Fruit fly (Drosophila melanogaster): Measurements from ENCODE around the gene RIOK2.

DNA sequence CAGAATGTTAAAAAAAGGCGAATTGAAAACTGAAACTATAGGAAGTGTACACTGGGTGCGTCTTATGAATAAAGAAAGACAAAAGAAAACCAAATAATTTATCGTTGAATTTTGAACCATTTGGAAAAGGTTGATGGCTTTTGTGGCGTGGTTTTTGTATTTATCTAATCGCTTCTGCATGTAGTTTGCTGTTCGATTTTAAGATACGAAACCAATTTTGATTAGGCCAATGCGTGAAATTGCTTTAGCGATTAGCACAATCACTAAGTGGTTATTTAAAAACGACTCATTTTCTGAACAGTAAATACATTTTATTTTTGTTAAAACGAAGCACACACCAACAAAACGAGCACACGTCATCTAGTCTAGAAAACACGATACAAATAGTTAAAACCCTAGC, 5.0 kb upstream of the RIOK2 start:
- no peak for TF ChIP-seq usp (GFP tag; optimal IDR thresholded peaks at IDR 0.05)
- TF ChIP-seq dmrt93B (GFP tag; optimal IDR thresholded peaks at IDR 0.05), result no peak
- TF ChIP-seq pan (optimal IDR thresholded peaks at IDR 0.05), result no peak
- TF ChIP-seq CG9705 (GFP tag; optimal IDR thresholded peaks at IDR 0.05), result no peak
- no peak for TF ChIP-seq psq (GFP tag; optimal IDR thresholded peaks at IDR 0.05)
- no peak for TF ChIP-seq Mio (GFP tag; optimal IDR thresholded peaks at IDR 0.05)
- TF ChIP-seq fru (GFP tag; optimal IDR thresholded peaks at IDR 0.05), result no peak
- TF ChIP-seq jim (GFP tag; optimal IDR thresholded peaks at IDR 0.05), result no peak
- TF ChIP-seq rgr (GFP tag; optimal IDR thresholded peaks at IDR 0.05), result no peak
- TF ChIP-seq Hr78 (GFP tag; optimal IDR thresholded peaks at IDR 0.05), result no peak
- TF ChIP-seq Dfd (GFP tag; optimal IDR thresholded peaks at IDR 0.05), result no peak
- TF ChIP-seq Hr83 (GFP tag; optimal IDR thresholded peaks at IDR 0.05; ENCODE audit: poor library complexity, severe bottlenecking), result no peak
